Fruit fly (Drosophila melanogaster) whole organism, embryonic: ENCODE data around the gene CG43094.

Experiments used
- Atf3 ChIP-seq: fragments of 200-800 bp; sonication (Bioruptor generic); optimal IDR thresholded peaks from 3 replicates; lab custom pipeline; 2016; ENCODE audit warnings: missing biosample characterization, missing genetic modification characterization
- Atf6 ChIP-seq: fragments of 200-800 bp; sonication (Bioruptor generic); IDR thresholded peaks from 2 replicates; pipeline ENCODE4 v1.3.6; 2022; ENCODE audit warnings: missing biosample characterization, missing genetic modification characterization
- BEAF-32 ChIP-seq: fragments of 200-800 bp; sonication (Bioruptor generic); optimal IDR thresholded peaks from 3 replicates; lab custom pipeline; 2017; ENCODE audit warnings: missing biosample characterization, missing genetic modification characterization, mild to moderate bottlenecking, moderate library complexity, missing genetic modification reagents
- Bteb2 ChIP-seq: fragments of 200-800 bp; sonication (Bioruptor generic); optimal IDR thresholded peaks from 2 replicates; lab custom pipeline; 2016; ENCODE audit warnings: missing biosample characterization, missing genetic modification characterization
- CG11723 ChIP-seq: fragments of 200-800 bp; sonication (Bioruptor generic); optimal IDR thresholded peaks from 2 replicates; lab custom pipeline; 2017; ENCODE audit warnings: missing biosample characterization, mild to moderate bottlenecking, missing genetic modification characterization
- CG12299 ChIP-seq: fragments of 200-800 bp; sonication (Bioruptor generic); optimal IDR thresholded peaks from 2 replicates; lab custom pipeline; 2018; ENCODE audit warnings: missing biosample characterization, mild to moderate bottlenecking, missing genetic modification characterization
- CG12391 ChIP-seq: fragments of 200-800 bp; sonication (Bioruptor generic); optimal IDR thresholded peaks from 3 replicates; lab custom pipeline; 2018; ENCODE audit warnings: missing biosample characterization, mild to moderate bottlenecking, missing genetic modification characterization, moderate library complexity
- CG13894 ChIP-seq: fragments of 200-800 bp; sonication (Bioruptor generic); optimal IDR thresholded peaks from 3 replicates; lab custom pipeline; 2018; ENCODE audit warnings: missing biosample characterization, mild to moderate bottlenecking, missing genetic modification characterization, moderate library complexity
- CG14014 ChIP-seq: fragments of 200-800 bp; sonication (Bioruptor generic); IDR thresholded peaks from 2 replicates; pipeline ENCODE4 v1.3.6; 2022; ENCODE audit warnings: missing biosample characterization, missing genetic modification characterization
- CG15514 ChIP-seq: fragments of 200-800 bp; sonication (Bioruptor generic); optimal IDR thresholded peaks from 3 replicates; lab custom pipeline; 2017; ENCODE audit warnings: missing biosample characterization, missing genetic modification characterization, mild to moderate bottlenecking, moderate library complexity, missing genetic modification reagents
- CG17912 ChIP-seq: fragments of 200-800 bp; sonication (Bioruptor generic); optimal IDR thresholded peaks from 2 replicates; lab custom pipeline; 2018; ENCODE audit warnings: missing biosample characterization, mild to moderate bottlenecking, missing genetic modification characterization
- CG18599 ChIP-seq: fragments of 200-800 bp; sonication (Bioruptor generic); optimal IDR thresholded peaks from 3 replicates; lab custom pipeline; 2017; ENCODE audit warnings: missing biosample characterization, missing genetic modification characterization, mild to moderate bottlenecking, moderate library complexity, missing genetic modification reagents
- CG2120 ChIP-seq: fragments of 200-800 bp; sonication (Bioruptor generic); optimal IDR thresholded peaks from 3 replicates; lab custom pipeline; 2016; ENCODE audit warnings: missing biosample characterization, missing genetic modification characterization
- CG2199 ChIP-seq: fragments of 200-800 bp; sonication (Bioruptor generic); IDR thresholded peaks from 3 replicates; pipeline ENCODE4 v1.3.6; 2022; ENCODE audit warnings: missing biosample characterization, missing genetic modification characterization
- CG2712 ChIP-seq: fragments of 200-800 bp; optimal IDR thresholded peaks from 3 replicates; lab custom pipeline; 2019; ENCODE audit warnings: missing biosample characterization, mild to moderate bottlenecking, missing genetic modification characterization, moderate library complexity
- CG3407 ChIP-seq: fragments of 200-800 bp; sonication (Bioruptor generic); optimal IDR thresholded peaks from 2 replicates; lab custom pipeline; 2018; ENCODE audit warnings: missing biosample characterization, mild to moderate bottlenecking, missing genetic modification characterization
- CG34376 ChIP-seq: fragments of 200-800 bp; sonication (Bioruptor generic); optimal IDR thresholded peaks from 2 replicates; lab custom pipeline; 2018; ENCODE audit warnings: missing biosample characterization, mild to moderate bottlenecking, missing genetic modification characterization
- CG3995 ChIP-seq: fragments of 200-800 bp; sonication (Bioruptor generic); optimal IDR thresholded peaks from 3 replicates; lab custom pipeline; 2016; ENCODE audit warnings: missing biosample characterization, missing genetic modification characterization
- CG4424 ChIP-seq: fragments of 200-800 bp; sonication (Bioruptor generic); optimal IDR thresholded peaks from 3 replicates; lab custom pipeline; 2016; ENCODE audit warnings: missing biosample characterization, missing genetic modification characterization
- CG6272 ChIP-seq: fragments of 200-800 bp; sonication (Bioruptor generic); IDR thresholded peaks from 2 replicates; pipeline ENCODE4 v1.3.6; 2022; ENCODE audit warnings: missing biosample characterization, missing genetic modification characterization
- Doc3 ChIP-seq: fragments of 200-800 bp; sonication (Bioruptor generic); IDR thresholded peaks from 3 replicates; pipeline ENCODE4 v1.3.6; 2022; ENCODE audit warnings: missing biosample characterization, missing genetic modification characterization; ENCODE audit not compliant: partially characterized antibody
- Fer2 ChIP-seq: fragments of 200-800 bp; sonication (Bioruptor generic); optimal IDR thresholded peaks from 2 replicates; lab custom pipeline; 2018; ENCODE audit warnings: missing biosample characterization, mild to moderate bottlenecking, missing genetic modification characterization, moderate library complexity
- Gsc ChIP-seq: fragments of 200-800 bp; sonication (Bioruptor generic); IDR thresholded peaks from 2 replicates; pipeline ENCODE4 v1.3.6; 2022; ENCODE audit warnings: missing biosample characterization, missing genetic modification characterization
- HLH54F ChIP-seq: fragments of 200-800 bp; sonication (Bioruptor generic); optimal IDR thresholded peaks from 3 replicates; lab custom pipeline; 2016; ENCODE audit warnings: missing biosample characterization, missing genetic modification characterization
- Hmr ChIP-seq: fragments of 200-800 bp; sonication (Bioruptor generic); optimal IDR thresholded peaks from 3 replicates; lab custom pipeline; 2017; ENCODE audit warnings: mild to moderate bottlenecking, missing biosample characterization, missing genetic modification reagents, missing genetic modification characterization
- Jarid2 ChIP-seq: fragments of 200-800 bp; sonication (Bioruptor generic); optimal IDR thresholded peaks from 3 replicates; lab custom pipeline; 2017; ENCODE audit warnings: mild to moderate bottlenecking, missing biosample characterization, missing genetic modification reagents, missing genetic modification characterization
- Med ChIP-seq: fragments of 200-800 bp; sonication (Bioruptor generic); peaks from one replicate; lab custom pipeline; 2016; ENCODE audit warnings: missing biosample characterization, missing genetic modification characterization, mild to moderate bottlenecking, inconsistent platforms, moderate library complexity
- Nf-YB ChIP-seq: fragments of 200-800 bp; sonication (Bioruptor generic); optimal IDR thresholded peaks from 3 replicates; lab custom pipeline; 2019; ENCODE audit warnings: missing biosample characterization, mild to moderate bottlenecking, missing genetic modification characterization, moderate library complexity
- Optix ChIP-seq: fragments of 200-800 bp; sonication (Bioruptor generic); IDR thresholded peaks from 3 replicates; pipeline ENCODE4 v1.3.6; 2022; ENCODE audit warnings: missing biosample characterization, missing genetic modification characterization
- Pdp1 ChIP-seq, 2 experiments: fragments of 200-800 bp; sonication (Bioruptor generic); optimal IDR thresholded peaks; 3 replicates each; lab custom pipeline; 2016; ENCODE audit warnings: missing biosample characterization in 2 of 2, missing genetic modification characterization in 2 of 2, mild to moderate bottlenecking in 1 of 2, moderate library complexity in 1 of 2
- Ptx1 ChIP-seq: fragments of 200-800 bp; sonication (Bioruptor generic); IDR thresholded peaks from 2 replicates; pipeline ENCODE4 v1.3.6; 2022; ENCODE audit warnings: missing biosample characterization, missing genetic modification characterization
- Rfx ChIP-seq: fragments of 200-800 bp; sonication (Bioruptor generic); IDR thresholded peaks from 2 replicates; pipeline ENCODE4 v1.3.6; 2022; ENCODE audit warnings: missing biosample characterization, missing genetic modification characterization
- Rx ChIP-seq: fragments of 200-800 bp; sonication (Bioruptor generic); IDR thresholded peaks from 2 replicates; pipeline ENCODE4 v1.3.6; 2022; ENCODE audit warnings: missing biosample characterization, missing genetic modification characterization
- Scr ChIP-seq: fragments of 200-800 bp; sonication (Bioruptor generic); IDR thresholded peaks from 2 replicates; pipeline ENCODE4 v1.3.6; 2022; ENCODE audit warnings: missing biosample characterization, missing genetic modification characterization; ENCODE audit not compliant: partially characterized antibody
- TFAM ChIP-seq: fragments of 200-800 bp; sonication (Bioruptor generic); optimal IDR thresholded peaks from 2 replicates; lab custom pipeline; 2017; ENCODE audit warnings: missing biosample characterization, missing genetic modification characterization, inconsistent platforms
- Vsx1 ChIP-seq: fragments of 200-800 bp; sonication (Bioruptor generic); optimal IDR thresholded peaks from 2 replicates; lab custom pipeline; 2017; ENCODE audit warnings: missing biosample characterization, mild to moderate bottlenecking, missing genetic modification characterization, missing genetic modification reagents
- ato ChIP-seq: fragments of 200-800 bp; sonication (Bioruptor generic); IDR thresholded peaks from 2 replicates; pipeline ENCODE4 v1.3.6; 2022; ENCODE audit warnings: missing biosample characterization, missing genetic modification characterization; ENCODE audit not compliant: partially characterized antibody
- cas ChIP-seq: fragments of 200-800 bp; sonication (Bioruptor generic); IDR thresholded peaks from 2 replicates; pipeline ENCODE4 v1.3.6; 2022; ENCODE audit warnings: missing biosample characterization, missing genetic modification characterization
- chif ChIP-seq, 2 experiments: fragments of 200-800 bp; sonication (Bioruptor generic); optimal IDR thresholded peaks; 3 replicates each; lab custom pipeline; 2016; ENCODE audit warnings: missing biosample characterization in 2 of 2, missing genetic modification characterization in 2 of 2
- disco-r ChIP-seq: fragments of 200-800 bp; sonication (Bioruptor generic); optimal IDR thresholded peaks from 2 replicates; lab custom pipeline; 2016; ENCODE audit warnings: missing biosample characterization, missing genetic modification characterization
- hb ChIP-seq: fragments of 200-800 bp; sonication (Bioruptor generic); IDR thresholded peaks from 3 replicates; pipeline ENCODE4 v1.3.6; 2022; ENCODE audit warnings: missing biosample characterization, missing genetic modification characterization; ENCODE audit not compliant: partially characterized antibody
- knrl ChIP-seq: fragments of 200-800 bp; sonication (Bioruptor generic); IDR thresholded peaks from 3 replicates; pipeline ENCODE4 v1.3.6; 2022; ENCODE audit warnings: missing biosample characterization, missing genetic modification characterization; ENCODE audit not compliant: partially characterized antibody
- sens ChIP-seq: fragments of 200-800 bp; sonication (Bioruptor generic); peaks from one replicate; lab custom pipeline; 2016; ENCODE audit warnings: missing biosample characterization, missing genetic modification characterization
- sim ChIP-seq: fragments of 200-800 bp; sonication (Bioruptor generic); IDR thresholded peaks from 2 replicates; pipeline ENCODE4 v1.3.6; 2022; ENCODE audit warnings: missing biosample characterization, missing genetic modification characterization
- sr ChIP-seq: fragments of 200-800 bp; sonication (Bioruptor generic); IDR thresholded peaks from 3 replicates; pipeline ENCODE4 v1.3.6; 2022; ENCODE audit warnings: missing biosample characterization, missing genetic modification characterization
- twi ChIP-seq: fragments of 200-800 bp; optimal IDR thresholded peaks from 2 replicates; lab custom pipeline; 2019; ENCODE audit warnings: missing biosample characterization, mild to moderate bottlenecking, missing genetic modification characterization, moderate library complexity
- unc-4 ChIP-seq: fragments of 200-800 bp; sonication (Bioruptor generic); IDR thresholded peaks from 2 replicates; pipeline ENCODE4 v1.3.6; 2022; ENCODE audit warnings: missing biosample characterization, missing genetic modification characterization; ENCODE audit not compliant: partially characterized antibody
- wek ChIP-seq: fragments of 200-800 bp; sonication (Bioruptor generic); optimal IDR thresholded peaks from 3 replicates; lab custom pipeline; 2018; ENCODE audit warnings: missing biosample characterization, mild to moderate bottlenecking, missing genetic modification characterization, moderate library complexity
- zen2 ChIP-seq: fragments of 200-800 bp; sonication (Bioruptor generic); IDR thresholded peaks from 3 replicates; pipeline ENCODE4 v1.3.6; 2022; ENCODE audit warnings: missing biosample characterization, missing genetic modification characterization; ENCODE audit not compliant: partially characterized antibody

The CG43094 gene

dm6 chr3R:22726031-22726770 is 44.6 kb downstream of the CG43094 start, which contains the start of gene RNF220 (continued):
- TF ChIP-seq disco-r (GFP tag; lab: Kevin White, UChicago) (no peak), TFAM (GFP tag; lab: Kevin White, UChicago) (no peak), Nf-YB (GFP tag; lab: Kevin White, UChicago) (no peak), hb (no peak), Optix (GFP tag; lab: Robert Waterston, UW) (no peak), CG2712 (tag; lab: Kevin White, UChicago) (peak; percentile 34), Rx (no peak), zen2 (GFP tag; lab: Robert Waterston, UW) (peak; percentile 60), CG4424 (GFP tag; lab: Kevin White, UChicago) (peak; percentile 31), CG11723 (GFP tag; lab: Kevin White, UChicago) (no peak), CG18599 (GFP tag; lab: Kevin White, UChicago) (peak; percentile 7), Med (GFP tag; lab: Kevin White, UChicago) (peak; percentile 59), Gsc (no peak), Atf3 (GFP tag; lab: Kevin White, UChicago) (no peak), BEAF-32 (GFP tag; lab: Kevin White, UChicago) (no peak), Pdp1 (GFP tag; optimal IDR thresholded peaks at IDR 0.05; lab: Kevin White, UChicago) (peak in 1 of 2 experiments; percentile 58), CG3995 (GFP tag; lab: Kevin White, UChicago) (peak; percentile 93), CG17912 (GFP tag; lab: Kevin White, UChicago) (no peak), Hmr (GFP tag; lab: Kevin White, UChicago) (no peak), wek (GFP tag; lab: Kevin White, UChicago) (no peak), HLH54F (no peak), Ptx1 (GFP tag; lab: Robert Waterston, UW) (peak; percentile 8; the same call in 1 of the 2 replicates), unc-4 (GFP tag; lab: Robert Waterston, UW) (peak; percentile 50), Fer2 (no peak), chif (GFP tag; optimal IDR thresholded peaks at IDR 0.05; lab: Kevin White, UChicago) (no peak), twi (tag; lab: Kevin White, UChicago) (no peak), ato (peak; percentile 47), sens (GFP tag; lab: Kevin White, UChicago) (no peak), CG14014 (GFP tag; lab: Robert Waterston, UW) (no peak), Doc3 (no peak; the same call in 2 of the 3 replicates), CG2199 (no peak), CG6272 (GFP tag; lab: Robert Waterston, UW) (peak; percentile 24; the same call in 1 of the 2 replicates), CG15514 (no peak), Rfx (GFP tag; lab: Robert Waterston, UW) (peak; percentile 38; the same call in 1 of the 2 replicates), knrl (GFP tag; lab: Robert Waterston, UW) (no peak; the same call in none of the 3 replicates), Jarid2 (GFP tag; lab: Kevin White, UChicago) (no peak), CG3407 (GFP tag; lab: Kevin White, UChicago) (no peak), CG2120 (GFP tag; lab: Kevin White, UChicago) (no peak), Bteb2 (GFP tag; lab: Kevin White, UChicago) (no peak), Atf6 (no peak), CG12299 (tag; lab: Kevin White, UChicago) (no peak), CG12391 (tag; lab: Kevin White, UChicago) (no peak), Scr (GFP tag; lab: Robert Waterston, UW) (no peak; the same call in 1 of the 2 replicates), sr (GFP tag; lab: Robert Waterston, UW) (no peak), sim (GFP tag; lab: Robert Waterston, UW) (no peak), Vsx1 (GFP tag; lab: Kevin White, UChicago) (no peak), CG13894 (tag; lab: Kevin White, UChicago) (no peak), CG34376 (GFP tag; lab: Kevin White, UChicago) (no peak), cas (GFP tag; lab: Robert Waterston, UW) (no peak)
